Fruit fly (Drosophila melanogaster): ENCODE data around the gene Son.

- TF ChIP-seq CG8478 (optimal IDR thresholded peaks at IDR 0.05) (no peak), CTCF (optimal IDR thresholded peaks at IDR 0.05) (no peak)
These were observed 26.7 kb downstream of the Son start for dm6 chr3R:9604445-9605020.

All from S2 (cell line).